Worm (Caenorhabditis elegans) whole organism, L1 larva: ENCODE results near the gene F54C9.3.

Experiments used
- ceh-82 ChIP-seq, 3 experiments: fragments of 150-350 bp in 1 of 3; sonication (generic microtip) in 2 of 3; optimal IDR thresholded peaks; 2 replicates each; lab custom pipeline; 2014 to 2017; ENCODE audit warnings: missing biosample characterization in 3 of 3, missing genetic modification characterization in 3 of 3
- ztf-11 ChIP-seq, 2 experiments: sonication (generic microtip); optimal IDR thresholded peaks; 2 replicates each; lab custom pipeline; 2016 to 2017; ENCODE audit warnings: missing genetic modification characterization in 2 of 2, missing biosample characterization in 1 of 2, missing compliant biosample characterization in 1 of 2

DNA sequence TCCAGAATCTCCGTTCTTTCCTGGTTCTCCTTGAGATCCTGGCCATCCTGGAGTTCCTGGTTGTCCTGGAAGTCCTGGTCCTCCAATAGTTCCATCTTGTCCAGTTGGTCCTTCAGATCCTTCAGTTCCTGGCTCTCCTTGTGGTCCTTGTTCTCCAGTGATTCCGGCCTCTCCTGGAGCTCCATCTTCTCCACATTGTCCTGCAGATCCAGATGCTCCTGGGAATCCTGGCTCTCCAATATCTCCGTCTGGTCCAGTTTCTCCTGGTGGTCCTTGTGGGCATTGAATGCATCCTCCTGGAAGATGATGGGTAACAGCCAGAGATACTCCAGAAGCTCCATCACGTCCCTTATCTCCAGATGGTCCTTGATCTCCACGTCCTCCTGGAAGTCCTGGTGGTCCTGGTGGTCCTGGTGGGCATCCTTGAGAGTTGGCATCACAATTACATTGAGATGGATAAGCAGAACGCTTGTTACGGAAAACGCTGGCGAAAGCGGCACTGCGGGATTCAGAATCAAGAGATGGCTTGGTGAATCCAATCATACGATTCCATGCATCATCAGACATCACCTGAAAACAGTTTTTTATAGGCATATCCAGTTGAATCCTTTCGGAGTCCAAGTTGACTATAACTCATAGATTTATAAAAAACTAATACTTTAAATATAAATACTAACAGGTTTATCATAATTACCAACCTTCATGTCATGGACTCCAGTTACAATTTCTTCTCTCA is 1.7 kb upstream of the F54C9.3 start:
- TF ChIP-seq ceh-82 (tag; optimal IDR thresholded peaks at IDR 0.05; lab: Kevin White, UChicago): no peak
- TF ChIP-seq ztf-11 (tag; optimal IDR thresholded peaks at IDR 0.05; lab: Kevin White, UChicago): no peak
